Worm (Caenorhabditis elegans) whole organism, L4/young adult: ENCODE measurements around the gene drd-50.

Source experiments
- W03F9.2 ChIP-seq: fragments of 150-350 bp; optimal IDR thresholded peaks from 2 replicates; lab custom pipeline; 2014; ENCODE audit warnings: missing biosample characterization, missing genetic modification characterization
- dao-5 ChIP-seq: sonication (generic microtip); optimal IDR thresholded peaks from 2 replicates; lab custom pipeline; 2016; ENCODE audit warnings: missing genotype, missing genetic modification characterization, moderate library complexity, missing compliant biosample characterization
- him-1 ChIP-seq: sonication (generic microtip); optimal IDR thresholded peaks from 2 replicates; lab custom pipeline; 2016; ENCODE audit warnings: missing genotype, missing genetic modification reagents, missing genetic modification characterization, missing compliant biosample characterization

DNA sequence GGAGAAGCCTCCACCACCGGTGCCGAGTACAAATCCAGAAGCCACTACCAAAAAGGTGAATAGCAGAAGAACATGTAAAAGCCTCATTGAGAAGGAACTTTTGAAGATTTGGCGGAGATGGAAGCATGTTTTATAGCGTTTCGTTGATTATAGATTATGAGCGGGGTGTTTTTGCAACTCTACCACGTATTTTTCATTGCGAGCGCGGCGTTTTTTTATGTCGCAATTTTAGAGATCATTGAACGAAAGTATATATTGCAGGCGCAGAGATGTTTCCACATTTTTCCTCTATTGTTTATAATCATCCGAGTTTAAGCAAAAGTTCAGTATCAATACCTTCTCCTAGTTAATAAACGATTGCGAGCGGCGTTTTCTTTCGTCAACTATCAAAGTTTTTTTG is 18.2 kb downstream of the drd-50 start, which contains the start of gene F49F1.17:
- TF ChIP-seq dao-5 (tag; lab: Kevin White, UChicago) (no peak), him-1 (no peak), W03F9.2 (tag; lab: Kevin White, UChicago) (no peak)
